Worm (Caenorhabditis elegans) whole organism, late embryonic: ENCODE data around the gene Y39A1A.20.

Source experiments
- C08G9.2 ChIP-seq: sonication (generic microtip); optimal IDR thresholded peaks from 2 replicates; lab custom pipeline; 2016; ENCODE audit warnings: mild to moderate bottlenecking, missing genetic modification characterization, moderate library complexity, missing compliant biosample characterization
- C38D4.7 ChIP-seq: fragments of 200-800 bp; sonication (Bioruptor generic); optimal IDR thresholded peaks from 2 replicates; lab custom pipeline; 2018; ENCODE audit warnings: mild to moderate bottlenecking, missing genetic modification characterization, moderate library complexity, missing compliant biosample characterization
- F13H6.1 ChIP-seq: sonication (generic microtip); optimal IDR thresholded peaks from 2 replicates; lab custom pipeline; 2016; ENCODE audit warnings: missing genetic modification characterization, missing compliant biosample characterization
- K02D7.2 ChIP-seq: sonication (generic microtip); optimal IDR thresholded peaks from 2 replicates; lab custom pipeline; 2017; ENCODE audit warnings: mild to moderate bottlenecking, missing genetic modification characterization, missing compliant biosample characterization
- ahr-1 ChIP-seq: sonication (generic microtip); optimal IDR thresholded peaks from 2 replicates; lab custom pipeline; 2016; ENCODE audit warnings: missing genetic modification characterization, missing compliant biosample characterization
- ceh-19 ChIP-seq: fragments of 200-800 bp; sonication (Bioruptor generic); optimal IDR thresholded peaks from 2 replicates; lab custom pipeline; 2018; ENCODE audit warnings: mild to moderate bottlenecking, missing genetic modification characterization, missing compliant biosample characterization
- ceh-30 ChIP-seq: fragments of 150-350 bp; optimal IDR thresholded peaks from 2 replicates; lab custom pipeline; 2014; ENCODE audit warnings: missing biosample characterization, missing genetic modification characterization
- ceh-31 ChIP-seq: sonication (generic microtip); optimal IDR thresholded peaks from 2 replicates; lab custom pipeline; 2016; ENCODE audit warnings: missing genetic modification characterization, missing compliant biosample characterization
- ceh-6 ChIP-seq: fragments of 200-800 bp; sonication (Bioruptor generic); optimal IDR thresholded peaks from 2 replicates; lab custom pipeline; 2018; ENCODE audit warnings: mild to moderate bottlenecking, missing genetic modification characterization, missing compliant biosample characterization
- che-1 ChIP-seq: sonication (generic microtip); optimal IDR thresholded peaks from 2 replicates; lab custom pipeline; 2016; ENCODE audit warnings: mild to moderate bottlenecking, missing genetic modification characterization, missing compliant biosample characterization
- dmd-4 ChIP-seq: sonication (generic microtip); optimal IDR thresholded peaks from 2 replicates; lab custom pipeline; 2016; ENCODE audit warnings: borderline replicate concordance, missing genetic modification characterization, missing compliant biosample characterization
- fkh-10 ChIP-seq: fragments of 150-350 bp; optimal IDR thresholded peaks from 2 replicates; lab custom pipeline; 2014; ENCODE audit warnings: missing biosample characterization, missing genetic modification reagents, missing genetic modification characterization
- hlh-30 ChIP-seq: sonication (generic microtip); optimal IDR thresholded peaks from 2 replicates; lab custom pipeline; 2017; ENCODE audit warnings: antibody characterized with exemption, missing genetic modification characterization, missing compliant biosample characterization; ENCODE audit not compliant: insufficient read depth
- hlh-8 ChIP-seq: sonication (generic microtip); optimal IDR thresholded peaks from 2 replicates; lab custom pipeline; 2016; ENCODE audit warnings: missing genotype, missing genetic modification characterization, missing compliant biosample characterization
- lim-6 ChIP-seq: sonication (generic microtip); optimal IDR thresholded peaks from 2 replicates; lab custom pipeline; 2016; ENCODE audit warnings: missing genetic modification characterization, missing compliant biosample characterization
- mec-3 ChIP-seq: sonication (generic microtip); optimal IDR thresholded peaks from 2 replicates; lab custom pipeline; 2016; ENCODE audit warnings: borderline replicate concordance, missing genetic modification characterization, missing compliant biosample characterization
- nfya-1 ChIP-seq: sonication (generic microtip); optimal IDR thresholded peaks from 2 replicates; lab custom pipeline; 2017; ENCODE audit warnings: missing genetic modification characterization, mild to moderate bottlenecking, missing compliant biosample characterization, antibody characterized with exemption, moderate library complexity
- nhr-11 ChIP-seq: fragments of 150-350 bp; optimal IDR thresholded peaks from 2 replicates; lab custom pipeline; 2014; ENCODE audit warnings: missing biosample characterization, missing genetic modification characterization
- pat-9 ChIP-seq: fragments of 200-800 bp; sonication (Bioruptor generic); optimal IDR thresholded peaks from 2 replicates; lab custom pipeline; 2018; ENCODE audit warnings: mild to moderate bottlenecking, missing genetic modification characterization, moderate library complexity, missing compliant biosample characterization
- pax-1 ChIP-seq: fragments of 150-350 bp; optimal IDR thresholded peaks from 2 replicates; lab custom pipeline; 2014; ENCODE audit warnings: missing biosample characterization, missing genetic modification characterization
- pha-4 ChIP-seq: fragments of 150-350 bp; optimal IDR thresholded peaks from 2 replicates; lab custom pipeline; 2018; ENCODE audit warnings: missing biosample characterization, missing genetic modification reagents, missing genetic modification characterization
- pqm-1 ChIP-seq: sonication (generic microtip); optimal IDR thresholded peaks from 2 replicates; lab custom pipeline; 2016; ENCODE audit warnings: missing genetic modification characterization, missing compliant biosample characterization
- ref-2 ChIP-seq: sonication (generic microtip); optimal IDR thresholded peaks from 2 replicates; lab custom pipeline; 2016; ENCODE audit warnings: missing genetic modification characterization, missing compliant biosample characterization
- sdc-2 ChIP-seq: sonication (generic microtip); optimal IDR thresholded peaks from 2 replicates; lab custom pipeline; 2016; ENCODE audit warnings: missing genotype, missing genetic modification characterization, missing compliant biosample characterization
- tbx-2 ChIP-seq: sonication (generic microtip); optimal IDR thresholded peaks from 2 replicates; lab custom pipeline; 2016; ENCODE audit warnings: missing genetic modification characterization, missing compliant biosample characterization
- tbx-7 ChIP-seq: sonication (generic microtip); optimal IDR thresholded peaks from 2 replicates; lab custom pipeline; 2016; ENCODE audit warnings: missing genotype, missing genetic modification characterization, missing compliant biosample characterization
- zip-5 ChIP-seq: sonication (generic microtip); optimal IDR thresholded peaks from 2 replicates; lab custom pipeline; 2016; ENCODE audit warnings: missing genetic modification characterization, missing compliant biosample characterization
- ztf-16 ChIP-seq: sonication (generic microtip); optimal IDR thresholded peaks from 2 replicates; lab custom pipeline; 2017; ENCODE audit warnings: missing genetic modification characterization, missing compliant biosample characterization

Y39A1A.20 gene

DNA sequence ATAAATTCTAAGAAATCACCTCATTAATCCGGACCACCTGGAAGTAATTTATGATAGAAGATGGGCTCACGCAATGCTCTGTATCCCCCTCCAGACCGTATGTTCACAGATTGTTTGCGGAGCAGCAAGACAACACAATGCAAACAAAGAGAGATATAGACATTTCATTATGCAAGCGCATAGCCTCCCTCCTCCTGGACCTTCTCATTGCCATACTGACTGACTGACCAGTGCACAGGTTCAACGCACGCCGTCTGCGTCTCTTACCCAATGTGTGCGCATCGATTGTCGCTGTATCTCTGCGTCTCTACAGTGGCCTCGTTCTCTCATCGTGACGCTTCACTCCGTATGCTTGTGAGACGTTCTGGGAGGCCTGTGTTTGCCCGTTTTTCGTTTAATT is 48.7 kb downstream of the Y39A1A.20 start (continued):
- no peak for TF ChIP-seq pat-9 (tag; lab: Kevin White, UChicago)
- peak; percentile 80 for TF ChIP-seq hlh-30 (tag; lab: Kevin White, UChicago)
- no peak for TF ChIP-seq F13H6.1 (tag; lab: Kevin White, UChicago)
- no peak for TF ChIP-seq ceh-6 (GFP tag; lab: Kevin White, UChicago)
- TF ChIP-seq tbx-2 (tag; lab: Kevin White, UChicago), result peak; percentile 75
- no peak for TF ChIP-seq zip-5 (tag; lab: Kevin White, UChicago)
- TF ChIP-seq ref-2 (tag; lab: Kevin White, UChicago), result peak; percentile 50
- TF ChIP-seq dmd-4 (tag; lab: Kevin White, UChicago), result no peak
- no peak for TF ChIP-seq hlh-8 (tag; lab: Kevin White, UChicago)
- TF ChIP-seq nhr-11 (tag; lab: Kevin White, UChicago), result no peak
- TF ChIP-seq fkh-10 (GFP tag; lab: Kevin White, UChicago), result no peak
- TF ChIP-seq ztf-16 (tag; lab: Kevin White, UChicago), result peak; percentile 4
- no peak for TF ChIP-seq sdc-2 (tag; lab: Kevin White, UChicago)
- TF ChIP-seq lim-6 (tag; lab: Kevin White, UChicago), result no peak
- peak; percentile 4 for TF ChIP-seq C08G9.2 (tag; lab: Kevin White, UChicago)
- TF ChIP-seq C38D4.7, result no peak

ce11 chrIII:10649219-10649618 is 51.1 kb downstream of the Y39A1A.20 start, which contains the start of gene emg-1:
Gene emg-1, plus strand, starts transcription at chrIII:10649519.
- TF ChIP-seq zip-5 (tag; lab: Kevin White, UChicago) (no peak), pax-1 (tag; lab: Kevin White, UChicago) (no peak), dmd-4 (tag; lab: Kevin White, UChicago) (no peak), ceh-30 (tag; lab: Kevin White, UChicago) (no peak), pha-4 (tag; lab: Kevin White, UChicago) (no peak), nfya-1 (tag; lab: Kevin White, UChicago) (no peak), pqm-1 (tag; lab: Kevin White, UChicago) (no peak), ahr-1 (tag; lab: Kevin White, UChicago) (no peak), mec-3 (tag; lab: Kevin White, UChicago) (no peak), hlh-8 (tag; lab: Kevin White, UChicago) (no peak), ceh-31 (tag; lab: Kevin White, UChicago) (no peak), ztf-16 (tag; lab: Kevin White, UChicago) (no peak), pat-9 (tag; lab: Kevin White, UChicago) (no peak), che-1 (tag; lab: Kevin White, UChicago) (no peak), tbx-7 (no peak), K02D7.2 (tag; lab: Kevin White, UChicago) (no peak), ceh-19 (no peak)
